Worm (Caenorhabditis elegans): Measurements from ENCODE around the gene T22B7.7.

The T22B7.7 gene

ce11 chrX:5697208-5697607, 43.3 kb upstream of the T22B7.7 start, which contains the start of gene W01C8.5:
W01C8.5 (minus strand) TSS chrX:5697308.
- no peak for TF ChIP-seq mxl-2 (GFP tag; conservative IDR thresholded peaks at IDR 0.05)
- no peak for TF ChIP-seq F10B5.3 (tag; optimal IDR thresholded peaks at IDR 0.05)
- TF ChIP-seq nhr-25 (tag; optimal IDR thresholded peaks at IDR 0.05; ENCODE audit: borderline replicate concordance, insufficient read depth): no peak
- TF ChIP-seq dmd-9 (GFP tag; IDR thresholded peaks at IDR 0.05): no peak
- TF ChIP-seq unc-62 (GFP tag; optimal IDR thresholded peaks at IDR 0.05 in 1 of 2): no peak
- no peak for TF ChIP-seq unc-62 (tag; optimal IDR thresholded peaks at IDR 0.05)
- TF ChIP-seq lin-15B (tag; optimal IDR thresholded peaks at IDR 0.05): no peak
- TF ChIP-seq pha-4 (GFP tag; IDR thresholded peaks at IDR 0.05): no peak
- no peak for TF ChIP-seq pha-4 (tag; optimal IDR thresholded peaks at IDR 0.05)
- TF ChIP-seq nhr-111 (GFP tag; optimal IDR thresholded peaks at IDR 0.05): no peak
- TF ChIP-seq unc-130 (GFP tag; optimal IDR thresholded peaks at IDR 0.05): no peak
- TF ChIP-seq hif-1 (tag; optimal IDR thresholded peaks at IDR 0.05): no peak
- no peak for TF ChIP-seq ceh-44 (GFP tag; IDR thresholded peaks at IDR 0.05)

- peak; percentile 38 for TF ChIP-seq mes-2 (tag; optimal IDR thresholded peaks at IDR 0.05; ENCODE audit: poor library complexity, severe bottlenecking)
- TF ChIP-seq nhr-42 (GFP tag; IDR thresholded peaks at IDR 0.05): 0 out of 2 replicates have a peak, but pooled peaks have one; percentile 53
- peak; percentile 48 for TF ChIP-seq nhr-25 (tag; optimal IDR thresholded peaks at IDR 0.05; ENCODE audit: borderline replicate concordance, insufficient read depth)
- peak in 1 of 2 experiments; percentile 75 for TF ChIP-seq mdl-1 (tag; optimal IDR thresholded peaks at IDR 0.05)
- peak; percentile 72 for TF ChIP-seq mdt-29 (GFP tag; IDR thresholded peaks at IDR 0.05)
- TF ChIP-seq lin-1 (GFP tag; IDR thresholded peaks at IDR 0.05): peak; percentile 35; the same call in 1 of the 2 replicates
- TF ChIP-seq Y105C5A.15 (GFP tag; IDR thresholded peaks at IDR 0.05): no peak
- peak in 1 of 2 experiments; percentile 61 for TF ChIP-seq unc-62 (GFP tag; optimal IDR thresholded peaks at IDR 0.05 in 1 of 2)
- no peak for TF ChIP-seq unc-62 (tag; optimal IDR thresholded peaks at IDR 0.05)
- TF ChIP-seq Y75B8A.6 (GFP tag; IDR thresholded peaks at IDR 0.05): no peak
- TF ChIP-seq daf-12 (tag; optimal IDR thresholded peaks at IDR 0.05): no peak
- no peak for TF ChIP-seq egl-43 (GFP tag; IDR thresholded peaks at IDR 0.05)
- peak; percentile 24 for TF ChIP-seq nhr-11 (tag; optimal IDR thresholded peaks at IDR 0.05)
- 0 out of 2 replicates have a peak, but pooled peaks have one; percentile 44 for TF ChIP-seq ctbp-1 (GFP tag; IDR thresholded peaks at IDR 0.05)
- no peak for TF ChIP-seq cey-2 (tag; optimal IDR thresholded peaks at IDR 0.05; ENCODE audit: borderline replicate concordance, insufficient read depth)
- TF ChIP-seq set-16 (GFP tag; IDR thresholded peaks at IDR 0.05): peak; percentile 35; the same call in 1 of the 2 replicates
- TF ChIP-seq nhr-28 (tag; optimal IDR thresholded peaks at IDR 0.05): peak; percentile 89
- peak; percentile 78 for TF ChIP-seq aha-1 (tag)
- peak; percentile 65 for TF ChIP-seq pqm-1 (tag; optimal IDR thresholded peaks at IDR 0.05)
- no peak for TF ChIP-seq dmd-9 (GFP tag; IDR thresholded peaks at IDR 0.05)
- TF ChIP-seq php-3 (GFP tag; IDR thresholded peaks at IDR 0.05): 0 out of 2 replicates have a peak, but pooled peaks have one; percentile 48
- peak; percentile 53 for TF ChIP-seq dve-1 (tag; optimal IDR thresholded peaks at IDR 0.05; ENCODE audit: insufficient read depth)
- TF ChIP-seq nhr-237 (tag; optimal IDR thresholded peaks at IDR 0.05): no peak
- 0 out of 2 replicates have a peak, but pooled peaks have one; percentile 18 for TF ChIP-seq T26A8.4 (GFP tag; IDR thresholded peaks at IDR 0.05)
- peak; percentile 66 for TF ChIP-seq nhr-77 (tag; optimal IDR thresholded peaks at IDR 0.05)
- peak; percentile 53 for TF ChIP-seq nhr-10 (tag; optimal IDR thresholded peaks at IDR 0.05)
- TF ChIP-seq tra-1 (GFP tag; IDR thresholded peaks at IDR 0.05): 0 out of 2 replicates have a peak, but pooled peaks have one; percentile 26
- TF ChIP-seq hlh-11 (tag; optimal IDR thresholded peaks at IDR 0.05): peak; percentile 94
- peak; percentile 21 for TF ChIP-seq T20F7.1 (GFP tag; optimal IDR thresholded peaks at IDR 0.05)
- no peak for TF ChIP-seq zip-11 (GFP tag; IDR thresholded peaks at IDR 0.05)
- TF ChIP-seq mep-1 (tag; optimal IDR thresholded peaks at IDR 0.05): peak; percentile 58
- TF ChIP-seq hmg-1.1 (GFP tag; IDR thresholded peaks at IDR 0.05): peak; percentile 38; the same call in 1 of the 2 replicates
- TF ChIP-seq mxl-3 (GFP tag; optimal IDR thresholded peaks at IDR 0.05): peak; percentile 78
- TF ChIP-seq lin-29 (GFP tag; IDR thresholded peaks at IDR 0.05): no peak
- TF ChIP-seq rbr-2 (tag; optimal IDR thresholded peaks at IDR 0.05): no peak
- peak; percentile 90 for TF ChIP-seq dmd-6 (GFP tag; IDR thresholded peaks at IDR 0.05)
- TF ChIP-seq nhr-41 (GFP tag; IDR thresholded peaks at IDR 0.05): 0 out of 2 replicates have a peak, but pooled peaks have one; percentile 48
- TF ChIP-seq nhr-48 (tag; optimal IDR thresholded peaks at IDR 0.05): peak; percentile 16
Observed at ce11 chrX:5696197-5696596, 42.3 kb upstream of the T22B7.7 start.

Data from whole organism, L4 larva.